Worm (Caenorhabditis elegans) whole organism, L1 larva: ENCODE data around the gene cwp-4.
A peak's percentile ranks its signal among the peaks of the same experiment; 100 is the strongest.

Source experiments
- C16A3.4 ChIP-seq: fragments of 150-350 bp; optimal IDR thresholded peaks from 2 replicates; lab custom pipeline; 2014; ENCODE audit warnings: missing biosample characterization, missing genetic modification characterization
- aha-1 ChIP-seq: fragments of 150-350 bp; optimal IDR thresholded peaks from 2 replicates; lab custom pipeline; 2014; ENCODE audit warnings: missing biosample characterization, missing genetic modification characterization
- alr-1 ChIP-seq: fragments of 200-800 bp; sonication (Bioruptor generic); optimal IDR thresholded peaks from 2 replicates; lab custom pipeline; 2018; ENCODE audit warnings: borderline replicate concordance, mild to moderate bottlenecking, missing genetic modification characterization, missing compliant biosample characterization
- ama-1 ChIP-seq: fragments of 150-350 bp; optimal IDR thresholded peaks from 2 replicates; lab custom pipeline; 2014
- blmp-1 ChIP-seq: fragments of 150-350 bp; optimal IDR thresholded peaks from 2 replicates; lab custom pipeline; 2014; ENCODE audit warnings: missing biosample characterization, missing genetic modification characterization
- ceh-63 ChIP-seq: fragments of 200-800 bp; sonication (Bioruptor generic); optimal IDR thresholded peaks from 2 replicates; lab custom pipeline; 2018; ENCODE audit warnings: mild to moderate bottlenecking, missing genetic modification characterization, missing compliant biosample characterization
- ceh-8 ChIP-seq: fragments of 200-800 bp; sonication (Bioruptor generic); optimal IDR thresholded peaks from 2 replicates; lab custom pipeline; 2018; ENCODE audit warnings: mild to moderate bottlenecking, missing genetic modification characterization, moderate library complexity, missing compliant biosample characterization
- ceh-82 ChIP-seq, 3 experiments: fragments of 150-350 bp in 1 of 3; sonication (generic microtip) in 2 of 3; optimal IDR thresholded peaks; 2 replicates each; lab custom pipeline; 2014 to 2017; ENCODE audit warnings: missing biosample characterization in 3 of 3, missing genetic modification characterization in 3 of 3
- ceh-90 ChIP-seq: sonication (generic microtip); optimal IDR thresholded peaks from 2 replicates; lab custom pipeline; 2016; ENCODE audit warnings: missing genetic modification characterization, missing compliant biosample characterization
- dpl-1 ChIP-seq, 3 experiments: fragments of 150-350 bp in 2 of 3; sonication (generic microtip) in 1 of 3; optimal IDR thresholded peaks; 2 replicates each; lab custom pipeline; 2014 to 2017; ENCODE audit warnings: missing biosample characterization in 3 of 3, missing genetic modification characterization in 3 of 3, missing genetic modification reagents in 3 of 3
- dsc-1 ChIP-seq: sonication (generic microtip); optimal IDR thresholded peaks from 2 replicates; lab custom pipeline; 2016; ENCODE audit warnings: mild to moderate bottlenecking, missing genetic modification characterization, missing compliant biosample characterization
- efl-1 ChIP-seq, 4 experiments: fragments of 150-350 bp; optimal IDR thresholded peaks in 3 of 4; peaks in 1 of 4; 1 replicate in 1 of 4; 2 replicates in 3 of 4; lab custom pipeline; 2014; ENCODE audit warnings: missing biosample characterization in 2 of 4, missing genetic modification characterization in 2 of 4, missing genetic modification reagents in 2 of 4
- efl-3 ChIP-seq: fragments of 200-800 bp; sonication (Bioruptor generic); optimal IDR thresholded peaks from 2 replicates; lab custom pipeline; 2018; ENCODE audit warnings: mild to moderate bottlenecking, missing genetic modification characterization, missing compliant biosample characterization
- egl-13 ChIP-seq: sonication (generic microtip); optimal IDR thresholded peaks from 2 replicates; lab custom pipeline; 2016; ENCODE audit warnings: missing genotype, missing genetic modification reagents, missing genetic modification characterization, missing compliant biosample characterization
- elt-2 ChIP-seq: sonication (generic microtip); optimal IDR thresholded peaks from 2 replicates; lab custom pipeline; 2016; ENCODE audit warnings: missing genetic modification characterization, mild to moderate bottlenecking, inconsistent platforms, missing compliant biosample characterization, missing genetic modification reagents
- elt-3 ChIP-seq, 6 experiments: fragments of 150-350 bp in 1 of 6; sonication (generic microtip); optimal IDR thresholded peaks; 2 replicates each; lab custom pipeline; 2017 to 2018; ENCODE audit warnings: missing biosample characterization in 6 of 6, missing genetic modification characterization in 6 of 6, inconsistent platforms in 1 of 6
- fkh-10 ChIP-seq: sonication (generic microtip); optimal IDR thresholded peaks from 2 replicates; lab custom pipeline; 2017; ENCODE audit warnings: missing biosample characterization, missing genetic modification reagents, missing genetic modification characterization
- fkh-8 ChIP-seq: sonication (generic microtip); optimal IDR thresholded peaks from 2 replicates; lab custom pipeline; 2016; ENCODE audit warnings: mild to moderate bottlenecking, missing genetic modification characterization, missing compliant biosample characterization
- isw-1 ChIP-seq: fragments of 200-800 bp; sonication (Bioruptor generic); IDR thresholded peaks from 2 replicates; pipeline ENCODE4 v1.3.6; 2022; ENCODE audit warnings: missing genetic modification characterization, missing compliant biosample characterization
- lin-13 ChIP-seq: fragments of 150-350 bp; optimal IDR thresholded peaks from 2 replicates; lab custom pipeline; 2014; ENCODE audit warnings: missing biosample characterization, missing genetic modification reagents, missing genetic modification characterization
- lin-14 ChIP-seq: fragments of 200-800 bp; sonication (Bioruptor generic); optimal IDR thresholded peaks from 2 replicates; lab custom pipeline; 2018; ENCODE audit warnings: mild to moderate bottlenecking, missing genetic modification characterization, moderate library complexity, missing compliant biosample characterization
- lin-15B ChIP-seq: fragments of 150-350 bp; sonication (generic microtip); optimal IDR thresholded peaks from 3 replicates; lab custom pipeline; 2014; ENCODE audit warnings: missing biosample characterization, missing genetic modification characterization
- lin-35 ChIP-seq, 2 experiments: fragments of 150-350 bp; optimal IDR thresholded peaks; 2 replicates each; lab custom pipeline; 2014; ENCODE audit warnings: missing biosample characterization in 2 of 2, missing genetic modification characterization in 2 of 2, missing genetic modification reagents in 2 of 2
- nhr-20 ChIP-seq: sonication (generic microtip); optimal IDR thresholded peaks from 2 replicates; lab custom pipeline; 2016; ENCODE audit warnings: mild to moderate bottlenecking, missing genetic modification characterization, missing compliant biosample characterization
- nhr-47 ChIP-seq: sonication (generic microtip); optimal IDR thresholded peaks from 2 replicates; lab custom pipeline; 2016; ENCODE audit warnings: mild to moderate bottlenecking, missing genetic modification characterization, moderate library complexity, missing compliant biosample characterization
- nhr-71 ChIP-seq: sonication (generic microtip); optimal IDR thresholded peaks from 2 replicates; lab custom pipeline; 2016; ENCODE audit warnings: mild to moderate bottlenecking, missing genetic modification characterization, moderate library complexity, missing compliant biosample characterization
- nhr-76 ChIP-seq: sonication (generic microtip); optimal IDR thresholded peaks from 2 replicates; lab custom pipeline; 2017; ENCODE audit warnings: missing biosample characterization, missing genetic modification characterization
- nhr-77 ChIP-seq: fragments of 150-350 bp; optimal IDR thresholded peaks from 2 replicates; lab custom pipeline; 2014; ENCODE audit warnings: missing biosample characterization, missing genetic modification characterization
- pax-3 ChIP-seq: fragments of 200-800 bp; sonication (Bioruptor generic); optimal IDR thresholded peaks from 2 replicates; lab custom pipeline; 2018; ENCODE audit warnings: mild to moderate bottlenecking, missing genetic modification characterization, moderate library complexity, missing compliant biosample characterization
- rnt-1 ChIP-seq: sonication (generic microtip); optimal IDR thresholded peaks from 2 replicates; lab custom pipeline; 2016; ENCODE audit warnings: mild to moderate bottlenecking, missing genetic modification characterization, moderate library complexity, missing compliant biosample characterization
- snpc-4 ChIP-seq: fragments of 150-350 bp; optimal IDR thresholded peaks from 2 replicates; lab custom pipeline; 2014; ENCODE audit warnings: missing biosample characterization, missing genetic modification characterization
- snu-23 ChIP-seq: sonication (generic microtip); optimal IDR thresholded peaks from 2 replicates; lab custom pipeline; 2016; ENCODE audit warnings: missing genetic modification characterization, missing compliant biosample characterization
- swsn-7 ChIP-seq: sonication (generic microtip); optimal IDR thresholded peaks from 2 replicates; lab custom pipeline; 2016; ENCODE audit warnings: missing genetic modification characterization, missing compliant biosample characterization
- tbx-2 ChIP-seq: sonication (generic microtip); optimal IDR thresholded peaks from 2 replicates; lab custom pipeline; 2016; ENCODE audit warnings: missing genetic modification characterization, missing compliant biosample characterization
- tlp-1 ChIP-seq: fragments of 150-350 bp; optimal IDR thresholded peaks from 2 replicates; lab custom pipeline; 2014; ENCODE audit warnings: missing biosample characterization, missing genetic modification characterization
- unc-130 ChIP-seq: fragments of 150-350 bp; optimal IDR thresholded peaks from 2 replicates; lab custom pipeline; 2017; ENCODE audit warnings: missing biosample characterization, missing genetic modification characterization, inconsistent platforms
- unc-30 ChIP-seq: sonication (generic microtip); optimal IDR thresholded peaks from 2 replicates; lab custom pipeline; 2017; ENCODE audit warnings: missing biosample characterization, missing genetic modification characterization
- unc-86 ChIP-seq: sonication (generic microtip); optimal IDR thresholded peaks from 2 replicates; lab custom pipeline; 2016; ENCODE audit warnings: missing genetic modification characterization, missing compliant biosample characterization
- unc-98 ChIP-seq: fragments of 200-800 bp; sonication (Bioruptor generic); IDR thresholded peaks from 2 replicates; pipeline ENCODE4 v1.3.6; 2022; ENCODE audit warnings: missing genetic modification characterization, missing compliant biosample characterization
- vab-15 ChIP-seq: sonication (generic microtip); optimal IDR thresholded peaks from 2 replicates; lab custom pipeline; 2017; ENCODE audit warnings: missing genotype, mild to moderate bottlenecking, missing genetic modification characterization, missing compliant biosample characterization
- xbp-1 ChIP-seq: sonication (generic microtip); optimal IDR thresholded peaks from 2 replicates; lab custom pipeline; 2016; ENCODE audit warnings: missing genetic modification characterization, missing compliant biosample characterization
- zag-1 ChIP-seq: fragments of 150-350 bp; optimal IDR thresholded peaks from 2 replicates; lab custom pipeline; 2014; ENCODE audit warnings: missing biosample characterization, missing genetic modification characterization
- ztf-4 ChIP-seq: fragments of 150-350 bp; optimal IDR thresholded peaks from 2 replicates; lab custom pipeline; 2014; ENCODE audit warnings: missing biosample characterization, missing genetic modification characterization

cwp-4 gene

DNA sequence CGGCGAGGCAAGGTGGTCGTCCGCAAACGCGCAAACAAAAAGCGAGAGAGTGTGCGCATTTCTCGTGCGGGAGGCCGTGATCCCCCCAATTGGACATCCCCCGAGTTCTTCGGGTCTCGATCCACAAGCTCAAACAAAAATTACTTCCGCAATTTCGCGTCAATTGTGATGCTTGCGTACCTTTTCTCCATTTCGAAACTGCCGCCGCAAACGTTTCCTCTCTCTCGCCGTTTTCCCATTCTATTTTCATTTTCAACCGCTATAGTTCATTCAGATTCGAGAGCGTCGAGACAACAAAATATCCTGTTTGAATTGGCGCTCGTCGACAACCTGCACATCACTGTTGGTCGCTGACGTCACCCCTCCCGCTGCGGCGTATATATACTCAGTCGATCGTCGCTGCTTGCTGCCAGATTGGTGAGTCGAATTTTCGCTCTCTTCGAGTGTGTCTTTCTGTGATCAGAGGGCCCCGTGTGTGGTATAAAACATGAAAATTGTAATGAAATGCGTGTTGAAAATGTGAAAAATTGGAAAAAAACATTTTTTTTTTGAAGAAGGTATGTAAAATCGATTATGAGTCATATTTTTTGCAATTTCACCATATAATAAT is 4.0 kb upstream of the cwp-4 start, which contains the start of the genes pqn-51 and K11D12.14 (continued):
- TF ChIP-seq efl-3 (GFP tag; lab: Kevin White, UChicago) = no peak
- peak; percentile 73 for TF ChIP-seq vab-15 (tag; lab: Kevin White, UChicago)
- TF ChIP-seq ceh-90 (tag; lab: Kevin White, UChicago) = no peak
- TF ChIP-seq zag-1 (tag; lab: Kevin White, UChicago) = no peak
- TF ChIP-seq nhr-76 = no peak

ce11 chrV:5050073-5050599 is 3.3 kb upstream of the cwp-4 start:
- TF ChIP-seq alr-1 (tag; lab: Kevin White, UChicago) (peak; percentile 23), ceh-63 (GFP tag; lab: Kevin White, UChicago) (peak; percentile 50), efl-1 (optimal IDR thresholded peaks at IDR 0.05; lab: Kevin White, UChicago) (no peak), efl-1 (GFP tag; optimal IDR thresholded peaks at IDR 0.05 in 1 of 2; lab: Kevin White, UChicago) (peak in 1 of 2 experiments; percentile 40), unc-30 (tag; lab: Kevin White, UChicago) (no peak)
- TF ChIP-seq, all 84 proteins: peak for 3

ce11 chrV:5052233-5052632 is 1.2 kb upstream of the cwp-4 start, which contains the start of gene K11D12.12:
TSS of gene K11D12.12 (plus strand) at chrV:5052261.
- TF ChIP-seq ztf-4 (tag; lab: Kevin White, UChicago) = no peak
- TF ChIP-seq efl-1 (optimal IDR thresholded peaks at IDR 0.05; lab: Kevin White, UChicago) = no peak
- TF ChIP-seq efl-1 (GFP tag; optimal IDR thresholded peaks at IDR 0.05 in 1 of 2; lab: Kevin White, UChicago) = peak in 1 of 2 experiments; percentile 91

- peak; percentile 79 for TF ChIP-seq fkh-8 (tag; lab: Kevin White, UChicago)
- peak; percentile 50 for TF ChIP-seq C16A3.4
- peak; percentile 36 for TF ChIP-seq isw-1 (GFP tag; lab: Robert Waterston, UW)
- no peak for TF ChIP-seq pax-3
- TF ChIP-seq tlp-1 = no peak
- TF ChIP-seq elt-2 = peak; percentile 48
- peak; percentile 24 for TF ChIP-seq ceh-8
- peak in 2 of 3 experiments; percentile 6 to 36 for TF ChIP-seq dpl-1 (GFP tag; optimal IDR thresholded peaks at IDR 0.05; lab: Kevin White, UChicago)
- peak; percentile 6 for TF ChIP-seq rnt-1
- TF ChIP-seq nhr-20 (tag; lab: Kevin White, UChicago) = peak; percentile 44
- peak; percentile 15 for TF ChIP-seq dsc-1 (tag; lab: Kevin White, UChicago)
- peak in 2 of 3 experiments; percentile 27 to 60 for TF ChIP-seq ceh-82 (tag; optimal IDR thresholded peaks at IDR 0.05; lab: Kevin White, UChicago)
- peak; percentile 18 for TF ChIP-seq unc-130 (tag; lab: Kevin White, UChicago)
- peak; percentile 73 for TF ChIP-seq snu-23 (GFP tag; lab: Kevin White, UChicago)
- TF ChIP-seq lin-13 (GFP tag; lab: Kevin White, UChicago) = peak; percentile 8
- peak; percentile 38 for TF ChIP-seq snpc-4 (tag; lab: Kevin White, UChicago)
- TF ChIP-seq nhr-71 (tag; lab: Kevin White, UChicago) = peak; percentile 57
- TF ChIP-seq lin-35 (GFP tag; optimal IDR thresholded peaks at IDR 0.05; lab: Kevin White, UChicago) = peak; percentile 21 to 26
- TF ChIP-seq ztf-4 (tag; lab: Kevin White, UChicago) = no peak
- TF ChIP-seq fkh-10 (GFP tag; lab: Kevin White, UChicago) = peak; percentile 73
- TF ChIP-seq zag-1 (tag; lab: Kevin White, UChicago) = no peak
- peak; percentile 65 for TF ChIP-seq unc-86 (tag; lab: Kevin White, UChicago)
- TF ChIP-seq unc-98 (GFP tag; lab: Robert Waterston, UW) = no peak
- peak; percentile 62 for TF ChIP-seq nhr-47 (tag; lab: Kevin White, UChicago)
- no peak for TF ChIP-seq elt-3 (tag; optimal IDR thresholded peaks at IDR 0.05; lab: Kevin White, UChicago)
- peak; percentile 28 for TF ChIP-seq egl-13 (tag; lab: Kevin White, UChicago)
- TF ChIP-seq lin-14 (GFP tag; lab: Kevin White, UChicago) = peak; percentile 96
- TF ChIP-seq tbx-2 (tag; lab: Kevin White, UChicago) = peak; percentile 58
- peak; percentile 70 for TF ChIP-seq swsn-7 (tag; lab: Kevin White, UChicago)
- peak; percentile 16 for TF ChIP-seq ama-1 (lab: Kevin White, UChicago)
- peak; percentile 10 for TF ChIP-seq xbp-1 (tag; lab: Kevin White, UChicago)
- no peak for TF ChIP-seq aha-1
- peak; percentile 80 for TF ChIP-seq blmp-1 (tag; lab: Kevin White, UChicago)
- TF ChIP-seq nhr-77 = peak; percentile 53
- no peak for TF ChIP-seq lin-15B (tag; lab: Kevin White, UChicago)
Observed at ce11 chrV:5064761-5065421, 11.5 kb downstream of the cwp-4 start, which contains the start of gene mlk-1. TSS of gene mlk-1 (minus strand) at chrV:5064811.
